Worm (Caenorhabditis elegans) whole organism, early embryonic: ENCODE results near the gene srxa-16.

ENCODE experiments used
- B0310.2 ChIP-seq: sonication (generic microtip); optimal IDR thresholded peaks from 2 replicates; lab custom pipeline; 2016; ENCODE audit warnings: mild to moderate bottlenecking, missing genetic modification characterization, missing compliant biosample characterization
- ama-1 ChIP-seq: fragments of 150-350 bp; optimal IDR thresholded peaks from 2 replicates; lab custom pipeline; 2014
- hnd-1 ChIP-seq: sonication (generic microtip); optimal IDR thresholded peaks from 2 replicates; lab custom pipeline; 2016; ENCODE audit warnings: missing genetic modification characterization, missing compliant biosample characterization
- pes-1 ChIP-seq: fragments of 200-800 bp; sonication (Bioruptor generic); IDR thresholded peaks from 2 replicates; pipeline ENCODE4 v1.3.6; 2022; ENCODE audit warnings: missing genetic modification reagents, missing genetic modification characterization, missing compliant biosample characterization
- scrt-1 ChIP-seq: fragments of 200-800 bp; sonication (Bioruptor generic); IDR thresholded peaks from 2 replicates; pipeline ENCODE4 v1.3.6; 2022; ENCODE audit warnings: missing genetic modification characterization, missing compliant biosample characterization

DNA sequence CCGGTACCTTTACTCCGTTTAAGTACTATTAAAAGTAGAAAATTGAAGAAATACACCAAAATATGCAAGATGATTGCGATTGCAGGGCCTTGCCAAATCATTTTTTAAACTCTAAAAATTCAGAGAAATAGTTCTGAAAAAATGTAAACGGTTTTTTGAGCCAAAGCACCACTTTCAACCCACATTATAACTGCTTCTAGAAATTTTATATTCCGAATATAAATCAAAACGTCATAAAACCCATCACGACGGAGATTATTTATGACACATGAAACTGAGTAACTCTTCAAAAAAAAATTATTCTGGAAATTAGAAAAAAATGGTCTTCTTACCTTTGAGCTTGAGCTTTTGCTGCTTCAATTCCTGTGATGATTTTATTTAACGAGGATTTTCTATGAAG, at the start of gene srxa-16:
- TF ChIP-seq hnd-1 (tag; lab: Kevin White, UChicago) (no peak), ama-1 (lab: Kevin White, UChicago) (no peak), pes-1 (GFP tag; lab: Robert Waterston, UW) (no peak), B0310.2 (tag; lab: Kevin White, UChicago) (no peak), scrt-1 (GFP tag; lab: Robert Waterston, UW) (no peak)
